Worm (Caenorhabditis elegans) whole organism, L4 larva: ENCODE results near the gene dao-6.

Source experiments
- aly-2 ChIP-seq: sonication (generic microtip); optimal IDR thresholded peaks from 2 replicates; lab custom pipeline; 2018; ENCODE audit warnings: missing biosample characterization, missing genetic modification characterization
- dve-1 ChIP-seq: sonication (generic microtip); optimal IDR thresholded peaks from 2 replicates; lab custom pipeline; 2017; ENCODE audit warnings: antibody characterized with exemption, mild to moderate bottlenecking, missing genetic modification characterization, missing compliant biosample characterization; ENCODE audit not compliant: insufficient read depth
- lin-1 ChIP-seq: fragments of 200-800 bp; sonication (Bioruptor generic); IDR thresholded peaks from 2 replicates; pipeline ENCODE4 v1.3.6; 2022; ENCODE audit warnings: missing genetic modification reagents, missing genetic modification characterization, missing compliant biosample characterization
- lin-13 ChIP-seq: fragments of 150-350 bp; optimal IDR thresholded peaks from 2 replicates; lab custom pipeline; 2014; ENCODE audit warnings: missing biosample characterization, missing genetic modification reagents, missing genetic modification characterization
- mdl-1 ChIP-seq, 2 experiments: fragments of 150-350 bp in 1 of 2; sonication (generic microtip) in 1 of 2; optimal IDR thresholded peaks; 2 replicates each; lab custom pipeline; 2014 to 2017; ENCODE audit warnings: missing biosample characterization in 2 of 2, missing genetic modification characterization in 2 of 2
- nhr-237 ChIP-seq: sonication (generic microtip); optimal IDR thresholded peaks from 2 replicates; lab custom pipeline; 2017; ENCODE audit warnings: missing biosample characterization, missing genetic modification characterization
- skn-1 ChIP-seq: fragments of 150-350 bp; optimal IDR thresholded peaks from 2 replicates; lab custom pipeline; 2014; ENCODE audit warnings: missing biosample characterization, missing genetic modification characterization
- unc-130 ChIP-seq: sonication (generic microtip); optimal IDR thresholded peaks from 2 replicates; lab custom pipeline; 2016; ENCODE audit warnings: missing genetic modification reagents, missing genetic modification characterization, missing compliant biosample characterization
- ztf-11 ChIP-seq: fragments of 150-350 bp; optimal IDR thresholded peaks from 2 replicates; lab custom pipeline; 2014; ENCODE audit warnings: missing biosample characterization, missing genetic modification characterization

DNA sequence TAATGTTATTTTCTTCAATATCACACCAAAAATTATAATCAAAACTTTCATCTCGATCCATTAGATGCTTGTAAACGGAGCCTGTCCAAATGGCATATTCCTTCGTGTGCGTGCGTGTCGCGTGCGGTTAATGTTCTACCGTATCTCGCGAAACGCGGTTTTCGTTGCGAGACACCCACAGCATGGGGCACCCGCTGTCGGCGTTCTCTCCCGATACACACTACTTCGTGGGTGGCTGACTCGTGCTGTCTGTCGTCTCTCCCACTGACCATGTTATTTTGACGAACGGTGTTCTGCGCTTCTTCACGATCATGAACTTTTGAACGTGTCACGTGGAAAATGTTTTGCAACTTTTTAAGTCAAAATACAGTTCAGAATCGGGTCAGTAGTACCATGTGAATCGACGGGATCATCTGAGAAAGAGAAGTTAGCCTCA, 29.5 kb upstream of the dao-6 start:
- TF ChIP-seq dve-1 (tag; lab: Kevin White, UChicago) = peak; percentile 99
- TF ChIP-seq ztf-11 (tag; lab: Kevin White, UChicago) = no peak
- TF ChIP-seq skn-1 (tag; lab: Kevin White, UChicago) = peak; percentile 71
- TF ChIP-seq mdl-1 (tag; optimal IDR thresholded peaks at IDR 0.05; lab: Kevin White, UChicago) = peak; percentile 97 to 99
- TF ChIP-seq aly-2 = peak; percentile 36
- TF ChIP-seq lin-1 (GFP tag; lab: Robert Waterston, UW) = peak; percentile 98
- TF ChIP-seq lin-13 (GFP tag; lab: Kevin White, UChicago) = peak; percentile 91
- peak; percentile 37 for TF ChIP-seq nhr-237
- TF ChIP-seq unc-130 (GFP tag; lab: Kevin White, UChicago) = peak; percentile 1
